Worm (Caenorhabditis elegans): Measurements from ENCODE around the gene lit-1.

DNA sequence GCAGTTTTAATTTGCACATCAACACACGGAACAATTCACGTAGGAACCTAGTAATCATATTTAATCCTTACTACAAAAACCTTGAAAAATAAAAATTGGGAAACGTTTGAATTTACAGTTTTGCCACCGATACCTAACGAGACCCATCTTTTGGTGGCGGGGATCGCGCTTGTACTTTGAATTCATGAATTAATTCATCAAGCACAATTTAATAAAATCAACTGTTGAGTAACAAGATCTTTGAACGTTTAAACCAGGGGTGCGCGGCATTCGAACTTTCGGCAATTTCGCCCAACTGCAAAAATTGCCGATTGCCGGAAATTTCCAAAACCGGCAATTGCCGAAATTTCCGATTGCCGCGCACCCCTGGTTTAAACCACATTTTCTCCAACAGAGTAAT lies 45.1 kb upstream of the lit-1 start:
- no peak for TF ChIP-seq tbx-2 (tag; optimal IDR thresholded peaks at IDR 0.05)
- no peak for TF ChIP-seq pqm-1 (tag; optimal IDR thresholded peaks at IDR 0.05)
- no peak for TF ChIP-seq ceh-6 (GFP tag; optimal IDR thresholded peaks at IDR 0.05)
- no peak for TF ChIP-seq F13H6.1 (tag; optimal IDR thresholded peaks at IDR 0.05)
